Fruit fly (Drosophila melanogaster): ENCODE results near the gene CG32563.

Gene CG32563

DNA sequence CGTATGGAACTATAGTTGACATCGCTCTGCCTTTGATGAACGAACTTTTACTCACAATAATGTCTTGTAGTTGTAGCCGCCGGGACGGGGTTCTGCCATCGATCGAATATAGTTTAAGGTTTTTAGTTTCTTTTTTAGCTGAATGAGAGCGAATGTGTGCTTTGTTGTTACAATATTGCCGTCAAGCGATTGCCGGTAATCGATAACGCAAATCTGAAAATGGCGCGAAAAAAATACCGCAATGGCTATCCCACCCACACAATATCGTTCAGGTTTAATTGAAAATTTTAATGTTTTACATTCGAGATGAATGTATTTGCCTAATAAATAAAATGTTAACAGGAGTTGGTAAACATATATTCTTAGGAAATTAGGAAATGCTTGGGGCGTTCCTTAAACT, 49.1 kb upstream of the CG32563 start, which contains the start of gene xmas (continued):
- TF ChIP-seq onecut (GFP tag; IDR thresholded peaks at IDR 0.05) (no peak), kni (GFP tag; optimal IDR thresholded peaks at IDR 0.05) (no peak), CG9797 (GFP tag; optimal IDR thresholded peaks at IDR 0.05) (no peak), Poxn (GFP tag; IDR thresholded peaks at IDR 0.05) (no peak), ewg (GFP tag; optimal IDR thresholded peaks at IDR 0.05) (no peak), CG13287 (GFP tag; IDR thresholded peaks at IDR 0.05; ENCODE audit: partially characterized antibody) (peak; percentile 7), sr (GFP tag; IDR thresholded peaks at IDR 0.05) (peak; percentile 68; the same call in 2 of the 3 replicates), pzg (GFP tag; optimal IDR thresholded peaks at IDR 0.05) (peak; percentile 27), CG5180 (GFP tag; optimal IDR thresholded peaks at IDR 0.05) (no peak), CG3163 (GFP tag; optimal IDR thresholded peaks at IDR 0.05) (no peak), Dref (GFP tag; IDR thresholded peaks at IDR 0.05) (peak; percentile 62), Ets65A (GFP tag) (no peak), jumu (GFP tag; optimal IDR thresholded peaks at IDR 0.05) (no peak), Opbp (GFP tag; IDR thresholded peaks at IDR 0.05; ENCODE audit: partially characterized antibody) (0 out of 3 replicates have a peak, but pooled peaks have one; percentile 20), Usf (GFP tag; optimal IDR thresholded peaks at IDR 0.05) (no peak), CG4404 (GFP tag; IDR thresholded peaks at IDR 0.05) (no peak), CG18262 (tag; optimal IDR thresholded peaks at IDR 0.05) (no peak), MESR4 (GFP tag; optimal IDR thresholded peaks at IDR 0.05) (peak; percentile 22), Hr39 (optimal IDR thresholded peaks at IDR 0.05) (no peak), az2 (GFP tag; optimal IDR thresholded peaks at IDR 0.05) (no peak), Hey (tag; optimal IDR thresholded peaks at IDR 0.05) (no peak), nerfin-2 (GFP tag; IDR thresholded peaks at IDR 0.05; ENCODE audit: partially characterized antibody) (0 out of 2 replicates have a peak, but pooled peaks have one; percentile 15), CG15514 (GFP tag; optimal IDR thresholded peaks at IDR 0.05) (no peak), Asciz (GFP tag; optimal IDR thresholded peaks at IDR 0.05) (no peak)

DNA sequence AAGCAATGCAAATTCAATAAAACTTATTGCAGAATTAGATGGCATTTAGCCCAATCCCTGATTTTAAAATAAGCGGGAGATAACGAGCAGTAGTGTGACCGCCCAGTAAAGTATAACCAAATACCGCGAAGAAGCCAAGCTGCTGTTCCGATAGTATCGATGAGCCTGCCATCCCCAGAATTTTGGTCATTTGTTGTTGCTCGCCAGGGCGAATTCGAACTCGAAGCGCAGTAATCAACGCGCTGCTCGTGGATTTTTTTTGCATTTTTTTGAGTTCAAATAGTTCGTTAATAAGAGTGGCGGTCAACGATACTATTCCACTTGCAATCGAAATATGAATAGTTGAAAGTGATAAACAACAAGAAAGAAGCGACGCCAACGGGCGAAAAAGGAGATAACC, 48.4 kb upstream of the CG32563 start, which contains the start of gene baz:
Gene baz, plus strand, starts transcription at position 188 of the 400 bp plus-strand sequence.
- TF ChIP-seq Aef1 (GFP tag; IDR thresholded peaks at IDR 0.05) (peak; percentile 83), nmo (GFP tag; optimal IDR thresholded peaks at IDR 0.05) (peak; percentile 41), slp2 (GFP tag; optimal IDR thresholded peaks at IDR 0.05) (no peak), dan (GFP tag; IDR thresholded peaks at IDR 0.05) (no peak), Poxn (GFP tag; IDR thresholded peaks at IDR 0.05) (no peak), caup (GFP tag; optimal IDR thresholded peaks at IDR 0.05; ENCODE audit: severe bottlenecking) (no peak), Pdp1 (GFP tag; optimal IDR thresholded peaks at IDR 0.05) (peak in 1 of 2 experiments; percentile 83), Jarid2 (GFP tag; optimal IDR thresholded peaks at IDR 0.05) (peak; percentile 53), CrebB (tag; optimal IDR thresholded peaks at IDR 0.05) (peak; percentile 37), nom (GFP tag; optimal IDR thresholded peaks at IDR 0.05) (peak; percentile 13), Oaz (GFP tag; IDR thresholded peaks at IDR 0.05) (no peak), BEAF-32 (GFP tag; optimal IDR thresholded peaks at IDR 0.05) (peak; percentile 90), CG17829 (tag; optimal IDR thresholded peaks at IDR 0.05) (peak; percentile 27), CG16863 (GFP tag; optimal IDR thresholded peaks at IDR 0.05) (no peak), CG11456 (GFP tag; IDR thresholded peaks at IDR 0.05) (no peak), E2f2 (GFP tag; IDR thresholded peaks at IDR 0.05) (peak; percentile 95), hth (optimal IDR thresholded peaks at IDR 0.05) (no peak), bbx (GFP tag; IDR thresholded peaks at IDR 0.05; ENCODE audit: partially characterized antibody) (peak; percentile 93), CG42726 (GFP tag; IDR thresholded peaks at IDR 0.05; ENCODE audit: partially characterized antibody) (peak; percentile 90), MESR4 (GFP tag; optimal IDR thresholded peaks at IDR 0.05) (peak; percentile 36), HmgZ (tag; optimal IDR thresholded peaks at IDR 0.05) (peak; percentile 49), Xbp1 (GFP tag; optimal IDR thresholded peaks at IDR 0.05) (peak; percentile 18), CG16813 (GFP tag; IDR thresholded peaks at IDR 0.05; ENCODE audit: partially characterized antibody) (peak; percentile 85), Doc3 (GFP tag; IDR thresholded peaks at IDR 0.05; ENCODE audit: partially characterized antibody) (peak; percentile 67), slbo (GFP tag; IDR thresholded peaks at IDR 0.05) (no peak), stc (GFP tag; IDR thresholded peaks at IDR 0.05) (no peak), prd (optimal IDR thresholded peaks at IDR 0.05) (no peak), prd (GFP tag; IDR thresholded peaks at IDR 0.05) (0 out of 3 replicates have a peak, but pooled peaks have one; percentile 13)
